Worm (Caenorhabditis elegans): ENCODE measurements around the gene C05E11.6.
A peak's percentile ranks its signal among the peaks of the same experiment; 100 is the strongest.

C05E11.6 gene

DNA sequence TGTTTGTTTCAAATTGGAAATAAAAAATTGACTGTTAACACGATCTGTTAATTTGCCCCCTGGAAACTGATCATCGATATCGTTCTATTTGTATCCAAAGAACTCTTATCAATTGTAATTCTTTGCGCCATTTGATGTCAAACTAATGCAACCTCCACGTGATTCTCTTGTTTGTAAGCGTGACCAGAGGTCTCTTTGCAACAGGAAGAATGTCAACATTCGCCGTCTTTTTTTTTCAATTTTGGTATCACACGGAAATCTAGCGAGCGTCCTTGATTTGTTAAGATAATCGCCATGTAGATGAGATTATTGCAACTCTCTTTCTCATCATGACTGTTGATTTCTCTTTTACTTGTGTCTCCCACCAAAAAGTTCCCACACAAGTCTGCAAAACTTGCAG, 33.1 kb upstream of the C05E11.6 start (continued):
- TF ChIP-seq ztf-11 (tag; optimal IDR thresholded peaks at IDR 0.05): no peak
- TF ChIP-seq elt-2 (tag; optimal IDR thresholded peaks at IDR 0.05): peak; percentile 71
- no peak for TF ChIP-seq ces-1 (GFP tag; optimal IDR thresholded peaks at IDR 0.05)
- no peak for TF ChIP-seq nhr-28 (tag; optimal IDR thresholded peaks at IDR 0.05)
- TF ChIP-seq pag-3 (tag; optimal IDR thresholded peaks at IDR 0.05; ENCODE audit: borderline replicate concordance, insufficient read depth): no peak
- peak; percentile 79 for TF ChIP-seq snu-23 (GFP tag; optimal IDR thresholded peaks at IDR 0.05)
- TF ChIP-seq blmp-1 (tag; optimal IDR thresholded peaks at IDR 0.05): peak; percentile 92
- TF ChIP-seq sox-4 (tag; optimal IDR thresholded peaks at IDR 0.05): no peak
- TF ChIP-seq unc-130 (tag; optimal IDR thresholded peaks at IDR 0.05): peak; percentile 83
- no peak for TF ChIP-seq unc-62 (GFP tag; optimal IDR thresholded peaks at IDR 0.05)
- no peak for TF ChIP-seq ceh-82 (tag; optimal IDR thresholded peaks at IDR 0.05)
- TF ChIP-seq xbp-1 (tag; optimal IDR thresholded peaks at IDR 0.05): peak; percentile 84
- TF ChIP-seq lin-39 (tag; optimal IDR thresholded peaks at IDR 0.05): no peak
- TF ChIP-seq C16A3.4 (tag; optimal IDR thresholded peaks at IDR 0.05): peak; percentile 32
- peak; percentile 11 for TF ChIP-seq lir-3 (tag; optimal IDR thresholded peaks at IDR 0.05; ENCODE audit: poor library complexity)
- TF ChIP-seq egl-27 (tag; optimal IDR thresholded peaks at IDR 0.05): no peak
- no peak for TF ChIP-seq lin-15B (tag; optimal IDR thresholded peaks at IDR 0.05)
- no peak for TF ChIP-seq sptf-1 (tag; optimal IDR thresholded peaks at IDR 0.05)
- TF ChIP-seq nhr-76 (tag; optimal IDR thresholded peaks at IDR 0.05): no peak
- no peak for TF ChIP-seq mef-2 (tag; optimal IDR thresholded peaks at IDR 0.05)
- no peak for TF ChIP-seq vab-15 (tag; optimal IDR thresholded peaks at IDR 0.05)
- no peak for TF ChIP-seq fkh-8 (tag; optimal IDR thresholded peaks at IDR 0.05)
- TF ChIP-seq ceh-63 (GFP tag; optimal IDR thresholded peaks at IDR 0.05): no peak
- TF ChIP-seq lsy-2 (tag; optimal IDR thresholded peaks at IDR 0.05): peak; percentile 18 to 47
- peak in 1 of 2 experiments; percentile 73 for TF ChIP-seq lin-35 (GFP tag; optimal IDR thresholded peaks at IDR 0.05)
- TF ChIP-seq grh-1 (GFP tag; IDR thresholded peaks at IDR 0.05): peak; percentile 49; the same call in 1 of the 2 replicates
- no peak for TF ChIP-seq rnt-1 (tag; optimal IDR thresholded peaks at IDR 0.05)
- no peak for TF ChIP-seq nhr-12 (tag; optimal IDR thresholded peaks at IDR 0.05)
- TF ChIP-seq snpc-4 (tag; optimal IDR thresholded peaks at IDR 0.05): no peak
- peak; percentile 91 for TF ChIP-seq lin-14 (GFP tag; optimal IDR thresholded peaks at IDR 0.05)
- TF ChIP-seq mep-1 (tag; optimal IDR thresholded peaks at IDR 0.05): peak; percentile 5
- peak; percentile 87 for TF ChIP-seq nhr-90 (tag; optimal IDR thresholded peaks at IDR 0.05; ENCODE audit: poor library complexity)
- TF ChIP-seq irx-1 (tag; optimal IDR thresholded peaks at IDR 0.05): peak; percentile 8
- no peak for TF ChIP-seq egl-13 (tag; optimal IDR thresholded peaks at IDR 0.05)
- no peak for TF ChIP-seq Y116A8C.19 (tag; optimal IDR thresholded peaks at IDR 0.05; ENCODE audit: borderline replicate concordance)
- peak; percentile 60 for TF ChIP-seq nhr-47 (tag; optimal IDR thresholded peaks at IDR 0.05)
- no peak for TF ChIP-seq hlh-17 (GFP tag; optimal IDR thresholded peaks at IDR 0.05; ENCODE audit: borderline replicate concordance)
- TF ChIP-seq C04F5.9 (tag; optimal IDR thresholded peaks at IDR 0.05): no peak
- no peak for TF ChIP-seq pax-3 (tag; optimal IDR thresholded peaks at IDR 0.05)
- peak; percentile 98 for TF ChIP-seq nhr-85 (tag)
- peak; percentile 68 for TF ChIP-seq nhr-19 (GFP tag; conservative IDR thresholded peaks at IDR 0.05)
- TF ChIP-seq efl-3 (GFP tag; optimal IDR thresholded peaks at IDR 0.05): no peak
- no peak for TF ChIP-seq ama-1 (optimal IDR thresholded peaks at IDR 0.05)
- TF ChIP-seq fkh-10 (GFP tag; optimal IDR thresholded peaks at IDR 0.05): no peak
- no peak for TF ChIP-seq efl-1 (optimal IDR thresholded peaks at IDR 0.05)
- TF ChIP-seq efl-1 (GFP tag; optimal IDR thresholded peaks at IDR 0.05 in 1 of 2): peak in 1 of 2 experiments; percentile 68
- no peak for TF ChIP-seq sup-37 (GFP tag; optimal IDR thresholded peaks at IDR 0.05)
- peak; percentile 12 for TF ChIP-seq swsn-7 (tag; optimal IDR thresholded peaks at IDR 0.05)
- TF ChIP-seq nhr-237 (tag; optimal IDR thresholded peaks at IDR 0.05): no peak
- peak; percentile 3 for TF ChIP-seq lin-13 (GFP tag; optimal IDR thresholded peaks at IDR 0.05)
- TF ChIP-seq dpl-1 (GFP tag; optimal IDR thresholded peaks at IDR 0.05): peak in 1 of 3 experiments; percentile 3
- peak; percentile 83 for TF ChIP-seq nhr-71 (tag; optimal IDR thresholded peaks at IDR 0.05)
- no peak for TF ChIP-seq nhr-77 (tag; optimal IDR thresholded peaks at IDR 0.05)
